Fruit fly (Drosophila melanogaster): ENCODE measurements around the gene CG31445.

CG31445 gene

dm6 chr3R:29259466-29260132, 15.0 kb upstream of the CG31445 start:
- TF ChIP-seq CrebA (GFP tag; optimal IDR thresholded peaks at IDR 0.05; ENCODE audit: borderline replicate concordance) (no peak), usp (GFP tag; optimal IDR thresholded peaks at IDR 0.05) (no peak), Dif (GFP tag; optimal IDR thresholded peaks at IDR 0.05; ENCODE audit: partially characterized antibody) (no peak), pan (optimal IDR thresholded peaks at IDR 0.05) (no peak), N (GFP tag; optimal IDR thresholded peaks at IDR 0.05) (no peak), woc (GFP tag; optimal IDR thresholded peaks at IDR 0.05) (no peak), Abd-B (GFP tag; optimal IDR thresholded peaks at IDR 0.05) (no peak), Vsx2 (GFP tag; optimal IDR thresholded peaks at IDR 0.05; ENCODE audit: partially characterized antibody) (no peak), tai (GFP tag; optimal IDR thresholded peaks at IDR 0.05) (no peak), jim (GFP tag; optimal IDR thresholded peaks at IDR 0.05) (no peak), Hr83 (GFP tag; optimal IDR thresholded peaks at IDR 0.05; ENCODE audit: poor library complexity, severe bottlenecking) (no peak), HLH106 (tag; optimal IDR thresholded peaks at IDR 0.05) (no peak)

dm6 chr3R:29257890-29258691, 13.5 kb upstream of the CG31445 start:
- TF ChIP-seq fru (GFP tag; optimal IDR thresholded peaks at IDR 0.05) (peak; percentile 26), psq (GFP tag; optimal IDR thresholded peaks at IDR 0.05) (peak; percentile 97), Rel (GFP tag; optimal IDR thresholded peaks at IDR 0.05) (no peak), Rel (tag; optimal IDR thresholded peaks at IDR 0.05) (peak; percentile 48), CrebA (GFP tag; optimal IDR thresholded peaks at IDR 0.05; ENCODE audit: borderline replicate concordance) (no peak), dl (GFP tag; optimal IDR thresholded peaks at IDR 0.05; ENCODE audit: insufficient read depth in 1 of 2, partially characterized antibody in 2 of 2) (peak in 1 of 2 experiments; percentile 24), Hr78 (GFP tag; optimal IDR thresholded peaks at IDR 0.05) (no peak), dmrt93B (GFP tag; optimal IDR thresholded peaks at IDR 0.05) (no peak), brk (GFP tag; optimal IDR thresholded peaks at IDR 0.05) (peak; percentile 5), usp (GFP tag; optimal IDR thresholded peaks at IDR 0.05) (no peak)

- TF ChIP-seq tai (GFP tag; optimal IDR thresholded peaks at IDR 0.05) = peak; percentile 70
- no peak for TF ChIP-seq Myc (optimal IDR thresholded peaks at IDR 0.05)
- no peak for TF ChIP-seq Mio (GFP tag; optimal IDR thresholded peaks at IDR 0.05)
- peak; percentile 60 for TF ChIP-seq Sp1 (GFP tag; optimal IDR thresholded peaks at IDR 0.05)
- TF ChIP-seq N (GFP tag; optimal IDR thresholded peaks at IDR 0.05) = no peak
- TF ChIP-seq psq (GFP tag; optimal IDR thresholded peaks at IDR 0.05) = peak; percentile 78
- peak in 1 of 2 experiments; percentile 63 for TF ChIP-seq foxo (GFP tag; optimal IDR thresholded peaks at IDR 0.05)
- TF ChIP-seq Dfd (GFP tag; optimal IDR thresholded peaks at IDR 0.05) = no peak
- no peak for TF ChIP-seq Rel (GFP tag; optimal IDR thresholded peaks at IDR 0.05)
- TF ChIP-seq Rel (tag; optimal IDR thresholded peaks at IDR 0.05) = no peak
- peak; percentile 74 for TF ChIP-seq ey (GFP tag; optimal IDR thresholded peaks at IDR 0.05)
- TF ChIP-seq dl (GFP tag; optimal IDR thresholded peaks at IDR 0.05; ENCODE audit: insufficient read depth in 1 of 2, partially characterized antibody in 2 of 2) = no peak
- TF ChIP-seq Jra (GFP tag; optimal IDR thresholded peaks at IDR 0.05) = no peak
- TF ChIP-seq sage (GFP tag; optimal IDR thresholded peaks at IDR 0.05) = peak; percentile 71
- TF ChIP-seq dsf (GFP tag; optimal IDR thresholded peaks at IDR 0.05; ENCODE audit: borderline replicate concordance) = no peak
- TF ChIP-seq brk (GFP tag; optimal IDR thresholded peaks at IDR 0.05) = peak; percentile 71
- TF ChIP-seq fru (GFP tag; optimal IDR thresholded peaks at IDR 0.05) = peak; percentile 76
- TF ChIP-seq Abd-B (GFP tag; optimal IDR thresholded peaks at IDR 0.05) = no peak
- peak; percentile 31 for TF ChIP-seq dmrt93B (GFP tag; optimal IDR thresholded peaks at IDR 0.05)
- peak; percentile 75 for TF ChIP-seq br (GFP tag; optimal IDR thresholded peaks at IDR 0.05)
- no peak for TF ChIP-seq Vsx2 (GFP tag; optimal IDR thresholded peaks at IDR 0.05; ENCODE audit: partially characterized antibody)
- peak; percentile 81 for TF ChIP-seq OdsH (GFP tag; optimal IDR thresholded peaks at IDR 0.05)
- no peak for TF ChIP-seq lola (GFP tag; optimal IDR thresholded peaks at IDR 0.05)
- TF ChIP-seq GATAd (GFP tag; optimal IDR thresholded peaks at IDR 0.05) = no peak
- no peak for TF ChIP-seq CG32264 (GFP tag; optimal IDR thresholded peaks at IDR 0.05)
- peak; percentile 68 for TF ChIP-seq Hnf4 (GFP tag; optimal IDR thresholded peaks at IDR 0.05)
- no peak for TF ChIP-seq sv (GFP tag; optimal IDR thresholded peaks at IDR 0.05)
- no peak for TF ChIP-seq Hr83 (GFP tag; optimal IDR thresholded peaks at IDR 0.05; ENCODE audit: poor library complexity, severe bottlenecking)
- peak; percentile 75 for TF ChIP-seq HLH106 (tag; optimal IDR thresholded peaks at IDR 0.05)
- no peak for TF ChIP-seq CrebA (GFP tag; optimal IDR thresholded peaks at IDR 0.05; ENCODE audit: borderline replicate concordance)
- TF ChIP-seq h (GFP tag; optimal IDR thresholded peaks at IDR 0.05) = peak; percentile 86
- TF ChIP-seq usp (GFP tag; optimal IDR thresholded peaks at IDR 0.05) = no peak
- no peak for TF ChIP-seq pan (optimal IDR thresholded peaks at IDR 0.05)
- no peak for TF ChIP-seq Hr78 (GFP tag; optimal IDR thresholded peaks at IDR 0.05)
- peak; percentile 81 for TF ChIP-seq rgr (GFP tag; optimal IDR thresholded peaks at IDR 0.05)
- TF ChIP-seq CG9705 (GFP tag; optimal IDR thresholded peaks at IDR 0.05) = no peak
- TF ChIP-seq woc (GFP tag; optimal IDR thresholded peaks at IDR 0.05) = peak; percentile 31
- TF ChIP-seq Dif (GFP tag; optimal IDR thresholded peaks at IDR 0.05; ENCODE audit: partially characterized antibody) = no peak
- TF ChIP-seq jim (GFP tag; optimal IDR thresholded peaks at IDR 0.05) = no peak
Observed at dm6 chr3R:29256811-29257439, 12.3 kb upstream of the CG31445 start.
